Fruit fly (Drosophila melanogaster): ENCODE data around the gene Or10a.
A peak's percentile ranks its signal among the peaks of the same experiment; 100 is the strongest.

Gene Or10a

DNA sequence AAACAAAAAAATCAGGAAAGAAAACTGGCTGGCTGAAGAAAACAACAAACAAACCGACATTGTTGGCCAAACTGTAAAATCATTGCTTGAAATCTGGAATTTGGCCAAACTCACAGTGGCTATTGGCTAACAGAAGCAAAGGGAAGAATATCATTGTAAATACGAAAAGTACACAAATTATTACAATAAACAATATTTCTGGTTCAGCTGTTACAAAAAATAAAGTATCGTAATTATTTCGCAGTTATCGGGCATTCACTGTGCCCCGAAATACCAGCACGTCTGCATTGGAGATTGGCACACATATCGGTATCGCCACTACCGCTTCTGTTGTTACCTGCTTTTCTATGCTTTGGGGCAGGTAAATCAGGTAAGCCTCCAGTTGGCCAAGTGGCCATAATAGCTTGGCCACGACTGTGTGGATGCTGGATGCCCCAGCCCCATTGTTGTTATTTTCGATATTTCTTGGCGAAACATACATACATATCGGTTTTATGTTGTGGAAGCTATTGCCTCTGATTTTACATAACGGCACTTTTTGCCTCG lies 33.9 kb upstream of the Or10a start (continued):
- TF ChIP-seq tap (tag; optimal IDR thresholded peaks at IDR 0.05) (peak; percentile 48), Atf-2 (GFP tag; optimal IDR thresholded peaks at IDR 0.05) (no peak), Dbx (GFP tag; IDR thresholded peaks at IDR 0.05) (peak; percentile 33; the same call in 1 of the 3 replicates), CG9932 (GFP tag; IDR thresholded peaks at IDR 0.05) (peak; percentile 80), CG10462 (GFP tag; optimal IDR thresholded peaks at IDR 0.05) (no peak), Myb (GFP tag; optimal IDR thresholded peaks at IDR 0.05) (peak; percentile 17), caup (GFP tag; optimal IDR thresholded peaks at IDR 0.05; ENCODE audit: severe bottlenecking) (peak; percentile 37), sim (GFP tag; IDR thresholded peaks at IDR 0.05) (no peak), CG1792 (GFP tag; optimal IDR thresholded peaks at IDR 0.05) (peak; percentile 24), bowl (GFP tag; IDR thresholded peaks at IDR 0.05) (no peak), crc (GFP tag; optimal IDR thresholded peaks at IDR 0.05) (no peak), rib (GFP tag; IDR thresholded peaks at IDR 0.05) (peak; percentile 20; the same call in 1 of the 2 replicates), CG6791 (GFP tag; IDR thresholded peaks at IDR 0.05; ENCODE audit: partially characterized antibody) (no peak), CG31441 (GFP tag; IDR thresholded peaks at IDR 0.05) (no peak), CG33557 (GFP tag; optimal IDR thresholded peaks at IDR 0.05) (no peak), CG15696 (tag; optimal IDR thresholded peaks at IDR 0.05) (no peak), lilli (GFP tag; optimal IDR thresholded peaks at IDR 0.05) (peak; percentile 67), nau (GFP tag; optimal IDR thresholded peaks at IDR 0.05) (no peak), CrebB (tag; optimal IDR thresholded peaks at IDR 0.05) (peak; percentile 35), PHDP (tag; optimal IDR thresholded peaks at IDR 0.05) (peak; percentile 33), CG7786 (GFP tag; optimal IDR thresholded peaks at IDR 0.05) (peak; percentile 40), aop (GFP tag; IDR thresholded peaks at IDR 0.05) (no peak), toy (GFP tag; IDR thresholded peaks at IDR 0.05) (no peak), fd3F (GFP tag; optimal IDR thresholded peaks at IDR 0.05) (peak; percentile 46), ara (GFP tag; IDR thresholded peaks at IDR 0.05) (no peak), CG10565 (GFP tag; optimal IDR thresholded peaks at IDR 0.05) (no peak), CHES-1-like (GFP tag; optimal IDR thresholded peaks at IDR 0.05) (peak; percentile 16), Rfx (GFP tag; IDR thresholded peaks at IDR 0.05) (peak; percentile 78), CG12299 (tag; optimal IDR thresholded peaks at IDR 0.05) (no peak), CG10147 (GFP tag; optimal IDR thresholded peaks at IDR 0.05) (no peak), CG10321 (GFP tag; IDR thresholded peaks at IDR 0.05) (no peak), CG10979 (tag; optimal IDR thresholded peaks at IDR 0.05) (no peak), CG2202 (tag; optimal IDR thresholded peaks at IDR 0.05) (no peak), CG9797 (GFP tag; optimal IDR thresholded peaks at IDR 0.05) (no peak), sisA (GFP tag; IDR thresholded peaks at IDR 0.05) (peak; percentile 75), CG30431 (GFP tag; optimal IDR thresholded peaks at IDR 0.05) (no peak), Asciz (GFP tag; optimal IDR thresholded peaks at IDR 0.05) (no peak), gem (tag; optimal IDR thresholded peaks at IDR 0.05) (peak; percentile 63), CG3281 (GFP tag; optimal IDR thresholded peaks at IDR 0.05) (peak; percentile 33), ci (GFP tag; IDR thresholded peaks at IDR 0.05) (peak; percentile 66), jigr1 (GFP tag; IDR thresholded peaks at IDR 0.05) (no peak), CG11723 (GFP tag; optimal IDR thresholded peaks at IDR 0.05) (peak; percentile 20), CG1603 (tag; optimal IDR thresholded peaks at IDR 0.05) (peak; percentile 64), MBD-R2 (GFP tag; IDR thresholded peaks at IDR 0.05) (no peak; the same call in 1 of the 2 replicates), MESR4 (GFP tag; optimal IDR thresholded peaks at IDR 0.05) (no peak), CG17568 (GFP tag; optimal IDR thresholded peaks at IDR 0.05) (no peak), Hmx (GFP tag; optimal IDR thresholded peaks at IDR 0.05) (no peak), CG17385 (GFP tag; optimal IDR thresholded peaks at IDR 0.05) (peak; percentile 26), CG9727 (GFP tag; optimal IDR thresholded peaks at IDR 0.05) (no peak), Xbp1 (GFP tag; optimal IDR thresholded peaks at IDR 0.05) (peak; percentile 60), crol (GFP tag; IDR thresholded peaks at IDR 0.05) (no peak)
